Fruit fly (Drosophila melanogaster) whole organism, adult: ENCODE measurements around the gene CG18135.

Experiments used
- CG11617 ChIP-seq: fragments of 200-800 bp; sonication (Bioruptor generic); optimal IDR thresholded peaks from 2 replicates; lab custom pipeline; 2017; ENCODE audit warnings: mild to moderate bottlenecking, missing biosample characterization, missing genetic modification reagents, missing genetic modification characterization
- CG12768 ChIP-seq: fragments of 200-800 bp; sonication (Bioruptor generic); optimal IDR thresholded peaks from 2 replicates; lab custom pipeline; 2017; ENCODE audit warnings: missing biosample characterization, missing genetic modification characterization, mild to moderate bottlenecking, moderate library complexity, missing genetic modification reagents
- CG14711 ChIP-seq: fragments of 200-800 bp; sonication (Bioruptor generic); optimal IDR thresholded peaks from 2 replicates; lab custom pipeline; 2018; ENCODE audit warnings: missing biosample characterization, mild to moderate bottlenecking, missing genetic modification characterization, moderate library complexity
- CG1620 ChIP-seq: fragments of 200-800 bp; sonication (Bioruptor generic); optimal IDR thresholded peaks from 2 replicates; lab custom pipeline; 2016; ENCODE audit warnings: missing biosample characterization, missing genetic modification characterization
- CG33017 ChIP-seq: fragments of 200-800 bp; sonication (Bioruptor generic); optimal IDR thresholded peaks from 2 replicates; lab custom pipeline; 2018; ENCODE audit warnings: missing biosample characterization, mild to moderate bottlenecking, missing genetic modification characterization, moderate library complexity
- CG5204 ChIP-seq: fragments of 200-800 bp; sonication (Bioruptor generic); optimal IDR thresholded peaks from 2 replicates; lab custom pipeline; 2016; ENCODE audit warnings: missing biosample characterization, missing genetic modification characterization
- CG7045 ChIP-seq: fragments of 200-800 bp; sonication (Bioruptor generic); optimal IDR thresholded peaks from 2 replicates; lab custom pipeline; 2017; ENCODE audit warnings: missing biosample characterization, mild to moderate bottlenecking, missing genetic modification characterization
- CG7101 ChIP-seq: fragments of 200-800 bp; sonication (Bioruptor generic); optimal IDR thresholded peaks from 2 replicates; lab custom pipeline; 2018; ENCODE audit warnings: missing biosample characterization, mild to moderate bottlenecking, missing genetic modification characterization, moderate library complexity
- Clk ChIP-seq: fragments of 200-800 bp; sonication (Bioruptor generic); optimal IDR thresholded peaks from 2 replicates; lab custom pipeline; 2017; ENCODE audit warnings: missing biosample characterization, missing genetic modification characterization
- Crg-1 ChIP-seq: fragments of 200-800 bp; sonication (Bioruptor generic); optimal IDR thresholded peaks from 2 replicates; lab custom pipeline; 2016; ENCODE audit warnings: missing biosample characterization, missing genetic modification characterization
- Hr96 ChIP-seq: fragments of 200-800 bp; sonication (Bioruptor generic); optimal IDR thresholded peaks from 2 replicates; lab custom pipeline; 2016; ENCODE audit warnings: missing biosample characterization, missing genetic modification characterization
- Mnt ChIP-seq: fragments of 200-800 bp; sonication (Bioruptor generic); optimal IDR thresholded peaks from 2 replicates; lab custom pipeline; 2016; ENCODE audit warnings: missing biosample characterization, mild to moderate bottlenecking, missing genetic modification characterization
- bab1 ChIP-seq: fragments of 200-800 bp; sonication (Bioruptor generic); optimal IDR thresholded peaks from 3 replicates; lab custom pipeline; 2019; ENCODE audit warnings: missing biosample characterization, mild to moderate bottlenecking, missing genetic modification characterization, moderate library complexity
- cic ChIP-seq: fragments of 200-800 bp; sonication (Bioruptor generic); optimal IDR thresholded peaks from 2 replicates; lab custom pipeline; 2017; ENCODE audit warnings: missing biosample characterization, mild to moderate bottlenecking, missing genetic modification characterization, moderate library complexity
- cnc ChIP-seq, 2 experiments: fragments of >200 bp; optimal IDR thresholded peaks; 2 replicates each; lab custom pipeline; 2017
- kay ChIP-seq: fragments of 200-800 bp; sonication (Bioruptor generic); peaks from one replicate; lab custom pipeline; 2016; ENCODE audit warnings: missing biosample characterization, missing genetic modification characterization, borderline replicate concordance
- ovo ChIP-seq: fragments of 200-800 bp; sonication (Bioruptor generic); optimal IDR thresholded peaks from 2 replicates; lab custom pipeline; 2016; ENCODE audit warnings: missing biosample characterization, missing genetic modification characterization
- pad ChIP-seq: fragments of 200-800 bp; sonication (Bioruptor generic); optimal IDR thresholded peaks from 3 replicates; lab custom pipeline; 2017; ENCODE audit warnings: missing biosample characterization, missing genetic modification characterization, mild to moderate bottlenecking, moderate library complexity, missing genetic modification reagents
- tj ChIP-seq: fragments of 200-800 bp; sonication (Bioruptor generic); optimal IDR thresholded peaks from 3 replicates; lab custom pipeline; 2017; ENCODE audit warnings: missing biosample characterization, mild to moderate bottlenecking, missing genetic modification characterization, moderate library complexity
- toe ChIP-seq: fragments of 200-800 bp; sonication (Bioruptor generic); optimal IDR thresholded peaks from 2 replicates; lab custom pipeline; 2016; ENCODE audit warnings: missing biosample characterization, missing genetic modification characterization

The CG18135 gene

dm6 chr3L:18957032-18957431 lies 41.1 kb downstream of the CG18135 start:
- no peak for TF ChIP-seq Crg-1 (GFP tag; lab: Kevin White, UChicago)
- TF ChIP-seq bab1 = no peak
- TF ChIP-seq toe (GFP tag; lab: Kevin White, UChicago) = no peak
- no peak for TF ChIP-seq cnc (optimal IDR thresholded peaks at IDR 0.05; lab: Kevin White, UChicago)
- no peak for TF ChIP-seq CG7101 (tag; lab: Kevin White, UChicago)
- no peak for TF ChIP-seq CG1620 (GFP tag; lab: Kevin White, UChicago)
- TF ChIP-seq pad (GFP tag; lab: Kevin White, UChicago) = peak; percentile 97
- no peak for TF ChIP-seq ovo

dm6 chr3L:18952399-18952798 lies 45.7 kb downstream of the CG18135 start:
- TF ChIP-seq pad (GFP tag; lab: Kevin White, UChicago) = no peak
- TF ChIP-seq toe (GFP tag; lab: Kevin White, UChicago) = no peak
- no peak for TF ChIP-seq CG12768 (GFP tag; lab: Kevin White, UChicago)
- no peak for TF ChIP-seq tj
- no peak for TF ChIP-seq Crg-1 (GFP tag; lab: Kevin White, UChicago)
- no peak for TF ChIP-seq CG5204
- no peak for TF ChIP-seq bab1
- TF ChIP-seq Clk (GFP tag; lab: Kevin White, UChicago) = no peak

- TF ChIP-seq ovo = peak; percentile 54
- no peak for TF ChIP-seq CG1620 (GFP tag; lab: Kevin White, UChicago)
- peak; percentile 33 for TF ChIP-seq bab1
- no peak for TF ChIP-seq CG7101 (tag; lab: Kevin White, UChicago)
- no peak for TF ChIP-seq Clk (GFP tag; lab: Kevin White, UChicago)
- TF ChIP-seq Crg-1 (GFP tag; lab: Kevin White, UChicago) = no peak
- TF ChIP-seq pad (GFP tag; lab: Kevin White, UChicago) = no peak
- TF ChIP-seq CG11617 (GFP tag; lab: Kevin White, UChicago) = no peak
- TF ChIP-seq CG14711 (tag; lab: Kevin White, UChicago) = no peak
- TF ChIP-seq Hr96 = no peak
- TF ChIP-seq CG7045 (GFP tag; lab: Kevin White, UChicago) = no peak
- TF ChIP-seq kay (GFP tag; lab: Kevin White, UChicago) = no peak
- no peak for TF ChIP-seq CG33017 (tag; lab: Kevin White, UChicago)
- TF ChIP-seq CG5204 = no peak
- TF ChIP-seq cic (GFP tag; lab: Kevin White, UChicago) = peak; percentile 9
- no peak for TF ChIP-seq toe (GFP tag; lab: Kevin White, UChicago)
- no peak for TF ChIP-seq cnc (optimal IDR thresholded peaks at IDR 0.05; lab: Kevin White, UChicago)
- TF ChIP-seq Mnt (GFP tag; lab: Kevin White, UChicago) = no peak
- no peak for TF ChIP-seq CG12768 (GFP tag; lab: Kevin White, UChicago)
- TF ChIP-seq tj = peak; percentile 22
Measured at dm6 chr3L:18950359-18950758, 47.7 kb downstream of the CG18135 start, which contains the start of gene CG6836. Gene CG6836, plus strand, starts transcription at chr3L:18950629.

dm6 chr3L:18949137-18949536 lies 48.9 kb downstream of the CG18135 start:
- TF ChIP-seq pad (GFP tag; lab: Kevin White, UChicago) (no peak), CG12768 (GFP tag; lab: Kevin White, UChicago) (peak; percentile 3), bab1 (peak; percentile 29)

- TF ChIP-seq CG11617 (GFP tag; lab: Kevin White, UChicago) = no peak
- TF ChIP-seq CG12768 (GFP tag; lab: Kevin White, UChicago) = no peak
- TF ChIP-seq CG14711 (tag; lab: Kevin White, UChicago) = no peak
- TF ChIP-seq tj = no peak
- no peak for TF ChIP-seq CG33017 (tag; lab: Kevin White, UChicago)
- TF ChIP-seq toe (GFP tag; lab: Kevin White, UChicago) = no peak
- TF ChIP-seq pad (GFP tag; lab: Kevin White, UChicago) = no peak
- no peak for TF ChIP-seq Crg-1 (GFP tag; lab: Kevin White, UChicago)
- TF ChIP-seq cic (GFP tag; lab: Kevin White, UChicago) = no peak
- no peak for TF ChIP-seq CG7045 (GFP tag; lab: Kevin White, UChicago)
- no peak for TF ChIP-seq Mnt (GFP tag; lab: Kevin White, UChicago)
- TF ChIP-seq CG7101 (tag; lab: Kevin White, UChicago) = no peak
- TF ChIP-seq bab1 = no peak
- no peak for TF ChIP-seq Clk (GFP tag; lab: Kevin White, UChicago)
- TF ChIP-seq kay (GFP tag; lab: Kevin White, UChicago) = no peak
- TF ChIP-seq ovo = no peak
- no peak for TF ChIP-seq CG5204
- TF ChIP-seq CG1620 (GFP tag; lab: Kevin White, UChicago) = no peak
- TF ChIP-seq Hr96 = no peak
Measured at dm6 chr3L:18946956-18947355, 51.1 kb downstream of the CG18135 start.

dm6 chr3L:18945938-18946337 lies 52.1 kb downstream of the CG18135 start, which contains the start of gene CG32204:
Gene CG32204, minus strand, starts transcription at chr3L:18946038.
- TF ChIP-seq CG7045 (GFP tag; lab: Kevin White, UChicago) (no peak), CG11617 (GFP tag; lab: Kevin White, UChicago) (no peak), CG5204 (no peak)
